Worm (Caenorhabditis elegans): ENCODE results near the gene gln-1.

DNA sequence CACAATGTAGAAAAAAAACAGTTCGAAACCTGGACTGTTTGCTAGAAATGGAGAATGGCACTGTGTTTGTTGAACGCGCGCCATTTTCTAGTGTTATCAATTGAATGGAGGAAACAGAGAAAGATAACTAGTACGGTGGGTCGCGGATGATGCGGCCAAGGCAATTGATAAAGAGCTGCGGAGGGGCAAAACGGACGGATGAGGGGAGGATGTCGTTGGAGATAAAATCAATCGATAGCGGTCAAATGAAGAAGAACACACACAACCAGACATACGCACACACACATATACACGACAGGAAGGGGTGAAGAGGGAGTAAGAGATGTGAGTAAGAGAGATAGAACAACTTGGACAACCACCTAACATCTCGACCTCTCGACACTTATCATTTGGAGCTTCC lies 8.0 kb upstream of the gln-1 start:
- TF ChIP-seq nhr-237 (tag; optimal IDR thresholded peaks at IDR 0.05) (no peak), nhr-12 (tag; optimal IDR thresholded peaks at IDR 0.05) (no peak), zag-1 (tag; optimal IDR thresholded peaks at IDR 0.05) (no peak)
